Fruit fly (Drosophila melanogaster) whole organism, embryonic: ENCODE results near the gene CG3505.

ENCODE experiments used
- CG10147 ChIP-seq: fragments of 200-800 bp; sonication (Bioruptor generic); optimal IDR thresholded peaks from 2 replicates; lab custom pipeline; 2019; ENCODE audit warnings: missing biosample characterization, mild to moderate bottlenecking, missing genetic modification characterization, moderate library complexity
- CG10462 ChIP-seq: fragments of 200-800 bp; sonication (Bioruptor generic); optimal IDR thresholded peaks from 2 replicates; lab custom pipeline; 2016; ENCODE audit warnings: missing biosample characterization, missing genetic modification characterization
- CG11093 ChIP-seq: fragments of 200-800 bp; sonication (Bioruptor generic); IDR thresholded peaks from 3 replicates; pipeline ENCODE4 v1.3.6; 2022; ENCODE audit warnings: missing biosample characterization, missing genetic modification characterization
- CG11398 ChIP-seq: fragments of 200-800 bp; sonication (Bioruptor generic); optimal IDR thresholded peaks from 2 replicates; lab custom pipeline; 2016; ENCODE audit warnings: missing biosample characterization, missing genetic modification characterization
- CG12744 ChIP-seq: fragments of 200-800 bp; sonication (Bioruptor generic); optimal IDR thresholded peaks from 2 replicates; lab custom pipeline; 2016; ENCODE audit warnings: missing biosample characterization, missing genetic modification characterization
- CG13287 ChIP-seq: fragments of 200-800 bp; sonication (Bioruptor generic); IDR thresholded peaks from 2 replicates; pipeline ENCODE4 v1.3.6; 2022; ENCODE audit warnings: missing biosample characterization, missing genetic modification characterization; ENCODE audit not compliant: partially characterized antibody
- CG13424 ChIP-seq: fragments of 200-800 bp; sonication (Bioruptor generic); optimal IDR thresholded peaks from 2 replicates; lab custom pipeline; 2019; ENCODE audit warnings: missing biosample characterization, mild to moderate bottlenecking, missing genetic modification characterization, moderate library complexity
- CG1647 ChIP-seq: fragments of 200-800 bp; sonication (Bioruptor generic); optimal IDR thresholded peaks from 3 replicates; lab custom pipeline; 2016; ENCODE audit warnings: missing biosample characterization, missing genetic modification characterization
- CG17385 ChIP-seq: fragments of 200-800 bp; sonication (Bioruptor generic); optimal IDR thresholded peaks from 3 replicates; lab custom pipeline; 2018; ENCODE audit warnings: missing biosample characterization, mild to moderate bottlenecking, missing genetic modification characterization
- CG17612 ChIP-seq: fragments of 200-800 bp; sonication (Bioruptor generic); IDR thresholded peaks from 2 replicates; pipeline ENCODE4 v1.3.6; 2022; ENCODE audit warnings: missing biosample characterization, missing genetic modification characterization
- CG17912 ChIP-seq: fragments of 200-800 bp; sonication (Bioruptor generic); optimal IDR thresholded peaks from 2 replicates; lab custom pipeline; 2018; ENCODE audit warnings: missing biosample characterization, mild to moderate bottlenecking, missing genetic modification characterization
- CG2116 ChIP-seq: fragments of 200-800 bp; sonication (Bioruptor generic); optimal IDR thresholded peaks from 3 replicates; lab custom pipeline; 2018; ENCODE audit warnings: missing biosample characterization, mild to moderate bottlenecking, missing genetic modification characterization
- CG3065 ChIP-seq: fragments of 200-800 bp; sonication (Bioruptor generic); optimal IDR thresholded peaks from 2 replicates; lab custom pipeline; 2016; ENCODE audit warnings: missing biosample characterization, missing genetic modification characterization
- CG33213 ChIP-seq: fragments of 200-800 bp; sonication (Bioruptor generic); optimal IDR thresholded peaks from 3 replicates; lab custom pipeline; 2016; ENCODE audit warnings: missing biosample characterization, missing genetic modification characterization
- CG4730 ChIP-seq: fragments of 200-800 bp; sonication (Bioruptor generic); IDR thresholded peaks from 2 replicates; pipeline ENCODE4 v1.3.6; 2022; ENCODE audit warnings: missing biosample characterization, missing genetic modification characterization
- CG6175 ChIP-seq: fragments of 200-800 bp; sonication (Bioruptor generic); IDR thresholded peaks from 3 replicates; pipeline ENCODE4 v1.3.6; 2022; ENCODE audit warnings: missing biosample characterization, missing genetic modification characterization
- CG8765 ChIP-seq: fragments of 200-800 bp; sonication (Bioruptor generic); IDR thresholded peaks from 2 replicates; pipeline ENCODE4 v1.3.6; 2022; ENCODE audit warnings: missing biosample characterization, missing genetic modification characterization
- Camta ChIP-seq: fragments of 200-800 bp; sonication (Bioruptor generic); optimal IDR thresholded peaks from 2 replicates; lab custom pipeline; 2016; ENCODE audit warnings: missing biosample characterization, missing genetic modification characterization
- Dll ChIP-seq: fragments of 200-800 bp; sonication (Bioruptor generic); IDR thresholded peaks from 4 replicates; pipeline ENCODE4 v1.3.6; 2022; ENCODE audit warnings: missing biosample characterization, missing genetic modification characterization; ENCODE audit not compliant: partially characterized antibody
- HLH3B ChIP-seq: fragments of 200-800 bp; sonication (Bioruptor generic); IDR thresholded peaks from 2 replicates; pipeline ENCODE4 v1.3.6; 2022; ENCODE audit warnings: missing biosample characterization, missing genetic modification characterization
- Hmr ChIP-seq: fragments of 200-800 bp; sonication (Bioruptor generic); optimal IDR thresholded peaks from 3 replicates; lab custom pipeline; 2017; ENCODE audit warnings: mild to moderate bottlenecking, missing biosample characterization, missing genetic modification reagents, missing genetic modification characterization
- Hr3 ChIP-seq: fragments of 200-800 bp; sonication (Bioruptor generic); optimal IDR thresholded peaks from 3 replicates; lab custom pipeline; 2016; ENCODE audit warnings: missing biosample characterization, missing genetic modification characterization
- Hsf ChIP-seq: fragments of 200-800 bp; sonication (Bioruptor generic); optimal IDR thresholded peaks from 3 replicates; lab custom pipeline; 2016; ENCODE audit warnings: missing biosample characterization, missing genetic modification characterization
- Lhr ChIP-seq: fragments of 200-800 bp; sonication (Bioruptor generic); optimal IDR thresholded peaks from 3 replicates; lab custom pipeline; 2017; ENCODE audit warnings: mild to moderate bottlenecking, missing biosample characterization, missing genetic modification reagents, missing genetic modification characterization
- MTF-1 ChIP-seq: fragments of 200-800 bp; sonication (Bioruptor generic); optimal IDR thresholded peaks from 2 replicates; lab custom pipeline; 2018; ENCODE audit warnings: missing biosample characterization, mild to moderate bottlenecking, missing genetic modification characterization, borderline replicate concordance
- Med ChIP-seq: fragments of 200-800 bp; sonication (Bioruptor generic); peaks from one replicate; lab custom pipeline; 2016; ENCODE audit warnings: missing biosample characterization, missing genetic modification characterization, mild to moderate bottlenecking, inconsistent platforms, moderate library complexity
- Oaz ChIP-seq: fragments of 200-800 bp; sonication (Bioruptor generic); IDR thresholded peaks from 2 replicates; pipeline ENCODE4 v1.3.6; 2022; ENCODE audit warnings: missing biosample characterization, missing genetic modification characterization
- Ptx1 ChIP-seq: fragments of 200-800 bp; sonication (Bioruptor generic); IDR thresholded peaks from 2 replicates; pipeline ENCODE4 v1.3.6; 2022; ENCODE audit warnings: missing biosample characterization, missing genetic modification characterization
- Ravus ChIP-seq: fragments of 200-800 bp; sonication (Bioruptor generic); IDR thresholded peaks from 2 replicates; pipeline ENCODE4 v1.3.6; 2022; ENCODE audit warnings: missing biosample characterization, missing genetic modification characterization
- Rfx ChIP-seq: fragments of 200-800 bp; sonication (Bioruptor generic); IDR thresholded peaks from 2 replicates; pipeline ENCODE4 v1.3.6; 2022; ENCODE audit warnings: missing biosample characterization, missing genetic modification characterization
- ara ChIP-seq: fragments of 200-800 bp; sonication (Bioruptor generic); IDR thresholded peaks from 2 replicates; pipeline ENCODE4 v1.3.6; 2022; ENCODE audit warnings: missing biosample characterization, missing genetic modification characterization
- bab2 ChIP-seq: fragments of 200-800 bp; sonication (Bioruptor generic); optimal IDR thresholded peaks from 2 replicates; lab custom pipeline; 2016; ENCODE audit warnings: missing biosample characterization, missing genetic modification characterization
- bigmax ChIP-seq: fragments of 200-800 bp; sonication (Bioruptor generic); optimal IDR thresholded peaks from 2 replicates; lab custom pipeline; 2018; ENCODE audit warnings: missing biosample characterization, mild to moderate bottlenecking, missing genetic modification characterization
- cwo ChIP-seq: fragments of 200-800 bp; sonication (Bioruptor generic); optimal IDR thresholded peaks from 3 replicates; lab custom pipeline; 2017; ENCODE audit warnings: missing biosample characterization, missing genetic modification characterization, mild to moderate bottlenecking, moderate library complexity, missing genetic modification reagents
- dm ChIP-seq: fragments of 200-800 bp; sonication (Bioruptor generic); optimal IDR thresholded peaks from 3 replicates; lab custom pipeline; 2016; ENCODE audit warnings: missing biosample characterization, missing genetic modification characterization
- esg ChIP-seq: fragments of 200-800 bp; sonication (Bioruptor generic); conservative IDR thresholded peaks from 2 replicates; pipeline ENCODE4 v1.3.6; 2022; ENCODE audit warnings: missing biosample characterization, missing genetic modification characterization
- exex ChIP-seq: fragments of 200-800 bp; sonication (Bioruptor generic); optimal IDR thresholded peaks from 4 replicates; lab custom pipeline; 2018; ENCODE audit warnings: missing biosample characterization, mild to moderate bottlenecking, missing genetic modification characterization, moderate library complexity
- ftz-f1 ChIP-seq: fragments of 200-800 bp; sonication (Bioruptor generic); optimal IDR thresholded peaks from 2 replicates; lab custom pipeline; 2016; ENCODE audit warnings: missing biosample characterization, missing genetic modification characterization
- klu ChIP-seq: fragments of 200-800 bp; sonication (Bioruptor generic); IDR thresholded peaks from 2 replicates; pipeline ENCODE4 v1.3.6; 2022; ENCODE audit warnings: missing biosample characterization, missing genetic modification characterization
- lab ChIP-seq: fragments of 200-800 bp; sonication (Bioruptor generic); optimal IDR thresholded peaks from 3 replicates; lab custom pipeline; 2017; ENCODE audit warnings: missing biosample characterization, missing genetic modification characterization, mild to moderate bottlenecking, moderate library complexity, missing genetic modification reagents
- lilli ChIP-seq: fragments of 200-800 bp; sonication (Bioruptor generic); optimal IDR thresholded peaks from 3 replicates; lab custom pipeline; 2016; ENCODE audit warnings: missing biosample characterization, missing genetic modification characterization
- oc ChIP-seq: fragments of 200-800 bp; sonication (Bioruptor generic); optimal IDR thresholded peaks from 2 replicates; lab custom pipeline; 2018; ENCODE audit warnings: missing biosample characterization, mild to moderate bottlenecking, missing genetic modification characterization, moderate library complexity
- pzg ChIP-seq: fragments of 200-800 bp; sonication (Bioruptor generic); optimal IDR thresholded peaks from 3 replicates; lab custom pipeline; 2018; ENCODE audit warnings: missing biosample characterization, mild to moderate bottlenecking, missing genetic modification characterization, moderate library complexity
- ranshi ChIP-seq: fragments of 200-800 bp; sonication (Bioruptor generic); IDR thresholded peaks from 2 replicates; pipeline ENCODE4 v1.3.6; 2022; ENCODE audit warnings: missing biosample characterization, missing genetic modification characterization
- salm ChIP-seq: fragments of 200-800 bp; sonication (Bioruptor generic); optimal IDR thresholded peaks from 2 replicates; lab custom pipeline; 2018; ENCODE audit warnings: missing biosample characterization, mild to moderate bottlenecking, missing genetic modification characterization
- slou ChIP-seq: fragments of 200-800 bp; sonication (Bioruptor generic); optimal IDR thresholded peaks from 3 replicates; lab custom pipeline; 2016; ENCODE audit warnings: missing biosample characterization, missing genetic modification characterization
- sna ChIP-seq: fragments of 200-800 bp; sonication (Bioruptor generic); IDR thresholded peaks from 2 replicates; pipeline ENCODE4 v1.3.6; 2022; ENCODE audit warnings: missing biosample characterization, missing genetic modification characterization; ENCODE audit not compliant: partially characterized antibody
- sqz ChIP-seq: fragments of 200-800 bp; sonication (Bioruptor generic); optimal IDR thresholded peaks from 3 replicates; lab custom pipeline; 2018; ENCODE audit warnings: missing biosample characterization, mild to moderate bottlenecking, missing genetic modification characterization
- tio ChIP-seq: fragments of 200-800 bp; sonication (Bioruptor generic); optimal IDR thresholded peaks from 2 replicates; lab custom pipeline; 2017; ENCODE audit warnings: missing biosample characterization, missing genetic modification characterization, inconsistent platforms
- wdn ChIP-seq: fragments of 200-800 bp; sonication (Bioruptor generic); IDR thresholded peaks from 2 replicates; pipeline ENCODE4 v1.3.6; 2022; ENCODE audit warnings: missing biosample characterization, missing genetic modification characterization
- z ChIP-seq: fragments of 200-800 bp; sonication (Bioruptor generic); IDR thresholded peaks from 3 replicates; pipeline ENCODE4 v1.3.6; 2022; ENCODE audit warnings: missing biosample characterization, missing genetic modification characterization

The CG3505 gene

DNA sequence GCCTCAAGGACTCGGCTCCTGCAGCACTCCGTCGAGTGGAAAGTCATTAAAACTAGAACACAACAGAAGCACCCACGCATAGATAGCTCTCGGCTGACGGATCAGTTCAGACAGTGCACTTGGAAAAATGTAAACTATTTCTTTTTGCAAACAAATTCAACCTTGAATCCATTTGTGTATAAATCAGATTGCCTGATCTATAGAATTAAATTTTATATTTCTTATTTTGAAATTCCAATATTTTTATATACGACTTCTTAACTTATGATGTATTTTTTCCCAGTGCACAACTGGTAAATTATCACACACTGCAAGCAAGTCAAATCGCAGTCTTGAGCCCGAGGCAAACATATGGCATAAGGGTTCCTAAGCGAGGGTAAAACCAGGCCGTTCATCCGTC, 17.5 kb downstream of the CG3505 start (continued):
- TF ChIP-seq CG11093 (GFP tag; lab: Robert Waterston, UW) (peak; percentile 63; the same call in 1 of the 3 replicates), Hr3 (GFP tag; lab: Kevin White, UChicago) (peak; percentile 33), lilli (peak; percentile 57), exex (tag; lab: Kevin White, UChicago) (no peak), tio (GFP tag; lab: Kevin White, UChicago) (peak; percentile 52), Ravus (GFP tag; lab: Robert Waterston, UW) (no peak), Hmr (GFP tag; lab: Kevin White, UChicago) (no peak), CG33213 (GFP tag; lab: Kevin White, UChicago) (peak; percentile 45), CG6175 (GFP tag; lab: Robert Waterston, UW) (no peak), CG17385 (peak; percentile 34), esg (GFP tag; lab: Robert Waterston, UW) (peak; percentile 54), HLH3B (GFP tag; lab: Robert Waterston, UW) (peak; percentile 40; the same call in 1 of the 2 replicates), CG4730 (GFP tag; lab: Robert Waterston, UW) (peak; percentile 34; the same call in 1 of the 2 replicates), slou (GFP tag; lab: Kevin White, UChicago) (no peak), sna (GFP tag; lab: Robert Waterston, UW) (no peak), CG10147 (GFP tag; lab: Kevin White, UChicago) (no peak), CG13424 (tag; lab: Kevin White, UChicago) (peak; percentile 30), Ptx1 (GFP tag; lab: Robert Waterston, UW) (peak; percentile 70), CG1647 (GFP tag; lab: Kevin White, UChicago) (no peak), ftz-f1 (GFP tag; lab: Kevin White, UChicago) (no peak), oc (tag; lab: Kevin White, UChicago) (no peak), CG17912 (GFP tag; lab: Kevin White, UChicago) (no peak), bab2 (peak; percentile 41), CG11398 (no peak), CG10462 (peak; percentile 66), CG12744 (GFP tag; lab: Kevin White, UChicago) (peak; percentile 20), CG17612 (GFP tag; lab: Robert Waterston, UW) (no peak), CG13287 (GFP tag; lab: Robert Waterston, UW) (no peak), cwo (GFP tag; lab: Kevin White, UChicago) (no peak), klu (no peak), z (GFP tag; lab: Robert Waterston, UW) (peak; percentile 51; the same call in 1 of the 3 replicates), Dll (no peak), Oaz (GFP tag; lab: Robert Waterston, UW) (no peak), Med (GFP tag; lab: Kevin White, UChicago) (peak; percentile 86), wdn (GFP tag; lab: Robert Waterston, UW) (no peak), Hsf (GFP tag; lab: Kevin White, UChicago) (peak; percentile 60), CG2116 (GFP tag; lab: Kevin White, UChicago) (no peak), CG3065 (GFP tag; lab: Kevin White, UChicago) (peak; percentile 29), sqz (GFP tag; lab: Kevin White, UChicago) (no peak), bigmax (GFP tag; lab: Kevin White, UChicago) (no peak), Camta (GFP tag; lab: Kevin White, UChicago) (no peak), CG8765 (GFP tag; lab: Robert Waterston, UW) (peak; percentile 75), Rfx (GFP tag; lab: Robert Waterston, UW) (peak; percentile 29; the same call in 1 of the 2 replicates), ranshi (peak; percentile 59; the same call in 1 of the 2 replicates), salm (no peak), MTF-1 (peak; percentile 40), Lhr (GFP tag; lab: Kevin White, UChicago) (peak; percentile 12), lab (GFP tag; lab: Kevin White, UChicago) (no peak), pzg (GFP tag; lab: Kevin White, UChicago) (no peak), dm (GFP tag; lab: Kevin White, UChicago) (no peak), ara (GFP tag; lab: Robert Waterston, UW) (peak; percentile 64)
